Fruit fly (Drosophila melanogaster) whole organism, embryonic: ENCODE data around the gene RfC3.

Source experiments
- CG10147 ChIP-seq: fragments of 200-800 bp; sonication (Bioruptor generic); optimal IDR thresholded peaks from 2 replicates; lab custom pipeline; 2019; ENCODE audit warnings: missing biosample characterization, mild to moderate bottlenecking, missing genetic modification characterization, moderate library complexity
- CG10959 ChIP-seq: fragments of 200-800 bp; sonication (Bioruptor generic); IDR thresholded peaks from 2 replicates; pipeline ENCODE4 v1.3.6; 2022; ENCODE audit warnings: missing biosample characterization, missing genetic modification characterization
- CG10979 ChIP-seq: fragments of 200-800 bp; sonication (Bioruptor generic); optimal IDR thresholded peaks from 2 replicates; lab custom pipeline; 2018; ENCODE audit warnings: missing biosample characterization, mild to moderate bottlenecking, missing genetic modification characterization, moderate library complexity
- CG11398 ChIP-seq: fragments of 200-800 bp; sonication (Bioruptor generic); optimal IDR thresholded peaks from 2 replicates; lab custom pipeline; 2016; ENCODE audit warnings: missing biosample characterization, missing genetic modification characterization
- CG11696 ChIP-seq: fragments of 200-800 bp; sonication (Bioruptor generic); IDR thresholded peaks from 2 replicates; pipeline ENCODE4 v1.3.6; 2022; ENCODE audit warnings: missing biosample characterization, missing genetic modification characterization
- CG12744 ChIP-seq: fragments of 200-800 bp; sonication (Bioruptor generic); optimal IDR thresholded peaks from 2 replicates; lab custom pipeline; 2016; ENCODE audit warnings: missing biosample characterization, missing genetic modification characterization
- CG13424 ChIP-seq: fragments of 200-800 bp; sonication (Bioruptor generic); optimal IDR thresholded peaks from 2 replicates; lab custom pipeline; 2019; ENCODE audit warnings: missing biosample characterization, mild to moderate bottlenecking, missing genetic modification characterization, moderate library complexity
- CG13624 ChIP-seq: fragments of 200-800 bp; sonication (Bioruptor generic); optimal IDR thresholded peaks from 2 replicates; lab custom pipeline; 2016; ENCODE audit warnings: missing biosample characterization, missing genetic modification characterization
- CG13894 ChIP-seq: fragments of 200-800 bp; sonication (Bioruptor generic); optimal IDR thresholded peaks from 3 replicates; lab custom pipeline; 2018; ENCODE audit warnings: missing biosample characterization, mild to moderate bottlenecking, missing genetic modification characterization, moderate library complexity
- CG2120 ChIP-seq: fragments of 200-800 bp; sonication (Bioruptor generic); optimal IDR thresholded peaks from 3 replicates; lab custom pipeline; 2016; ENCODE audit warnings: missing biosample characterization, missing genetic modification characterization
- CG31388 ChIP-seq: fragments of 200-800 bp; sonication (Bioruptor generic); optimal IDR thresholded peaks from 2 replicates; lab custom pipeline; 2016; ENCODE audit warnings: missing biosample characterization, missing genetic modification characterization
- CG5245 ChIP-seq: fragments of 200-800 bp; sonication (Bioruptor generic); optimal IDR thresholded peaks from 3 replicates; lab custom pipeline; 2016; ENCODE audit warnings: missing biosample characterization, missing genetic modification characterization
- CG6791 ChIP-seq: fragments of 200-800 bp; sonication (Bioruptor generic); IDR thresholded peaks from 3 replicates; pipeline ENCODE4 v1.3.6; 2022; ENCODE audit warnings: missing biosample characterization, missing genetic modification characterization; ENCODE audit not compliant: partially characterized antibody
- CG7372 ChIP-seq: fragments of 200-800 bp; sonication (Bioruptor generic); IDR thresholded peaks from 2 replicates; pipeline ENCODE4 v1.3.6; 2022; ENCODE audit warnings: missing biosample characterization, missing genetic modification characterization
- CTCF ChIP-seq: fragments of 200-800 bp; sonication (Bioruptor generic); optimal IDR thresholded peaks from 2 replicates; lab custom pipeline; 2017; ENCODE audit warnings: missing biosample characterization, mild to moderate bottlenecking, missing genetic modification characterization, moderate library complexity
- Camta ChIP-seq: fragments of 200-800 bp; sonication (Bioruptor generic); optimal IDR thresholded peaks from 2 replicates; lab custom pipeline; 2016; ENCODE audit warnings: missing biosample characterization, missing genetic modification characterization
- Deaf1 ChIP-seq: fragments of 200-800 bp; optimal IDR thresholded peaks from 3 replicates; lab custom pipeline; 2019; ENCODE audit warnings: missing biosample characterization, mild to moderate bottlenecking, missing genetic modification characterization, moderate library complexity
- E2f2 ChIP-seq: fragments of 200-800 bp; sonication (Bioruptor generic); IDR thresholded peaks from 2 replicates; pipeline ENCODE4 v1.3.6; 2022; ENCODE audit warnings: missing biosample characterization, missing genetic modification characterization
- Fer1 ChIP-seq: fragments of 200-800 bp; sonication (Bioruptor generic); optimal IDR thresholded peaks from 2 replicates; lab custom pipeline; 2017; ENCODE audit warnings: missing biosample characterization, mild to moderate bottlenecking, missing genetic modification characterization
- Gug ChIP-seq: fragments of 200-800 bp; sonication (Bioruptor generic); IDR thresholded peaks from 4 replicates; pipeline ENCODE4 v1.3.6; 2022; ENCODE audit warnings: missing biosample characterization, missing genetic modification characterization
- H2.0 ChIP-seq: fragments of 200-800 bp; sonication (Bioruptor generic); IDR thresholded peaks from 2 replicates; pipeline ENCODE4 v1.3.6; 2022; ENCODE audit warnings: missing biosample characterization, missing genetic modification characterization
- MESR4 ChIP-seq: fragments of 200-800 bp; sonication (Bioruptor generic); optimal IDR thresholded peaks from 2 replicates; lab custom pipeline; 2018; ENCODE audit warnings: missing biosample characterization, mild to moderate bottlenecking, missing genetic modification characterization, moderate library complexity
- NC2β ChIP-seq: fragments of 200-800 bp; sonication (Bioruptor generic); optimal IDR thresholded peaks from 2 replicates; lab custom pipeline; 2016; ENCODE audit warnings: missing biosample characterization, missing genetic modification characterization
- Neu2 ChIP-seq: fragments of 200-800 bp; sonication (Bioruptor generic); optimal IDR thresholded peaks from 3 replicates; lab custom pipeline; 2016; ENCODE audit warnings: missing biosample characterization, missing genetic modification characterization, borderline replicate concordance
- Oaz ChIP-seq: fragments of 200-800 bp; sonication (Bioruptor generic); IDR thresholded peaks from 2 replicates; pipeline ENCODE4 v1.3.6; 2022; ENCODE audit warnings: missing biosample characterization, missing genetic modification characterization
- Pdp1 ChIP-seq, 2 experiments: fragments of 200-800 bp; sonication (Bioruptor generic); optimal IDR thresholded peaks; 3 replicates each; lab custom pipeline; 2016; ENCODE audit warnings: missing biosample characterization in 2 of 2, missing genetic modification characterization in 2 of 2, mild to moderate bottlenecking in 1 of 2, moderate library complexity in 1 of 2
- Six4 ChIP-seq: fragments of 200-800 bp; sonication (Bioruptor generic); optimal IDR thresholded peaks from 2 replicates; lab custom pipeline; 2016; ENCODE audit warnings: missing biosample characterization, missing genetic modification characterization
- YL-1 ChIP-seq: fragments of 200-800 bp; sonication (Bioruptor generic); optimal IDR thresholded peaks from 3 replicates; lab custom pipeline; 2017; ENCODE audit warnings: missing biosample characterization, mild to moderate bottlenecking, missing genetic modification characterization
- ara ChIP-seq: fragments of 200-800 bp; sonication (Bioruptor generic); IDR thresholded peaks from 2 replicates; pipeline ENCODE4 v1.3.6; 2022; ENCODE audit warnings: missing biosample characterization, missing genetic modification characterization
- bowl ChIP-seq: fragments of 200-800 bp; sonication (Bioruptor generic); IDR thresholded peaks from 2 replicates; pipeline ENCODE4 v1.3.6; 2022; ENCODE audit warnings: missing biosample characterization, missing genetic modification characterization
- cg ChIP-seq: fragments of 200-800 bp; sonication (Bioruptor generic); optimal IDR thresholded peaks from 3 replicates; lab custom pipeline; 2019; ENCODE audit warnings: missing biosample characterization, mild to moderate bottlenecking, missing genetic modification characterization, moderate library complexity
- danr ChIP-seq: fragments of 200-800 bp; sonication (Bioruptor generic); IDR thresholded peaks from 2 replicates; pipeline ENCODE4 v1.3.6; 2022; ENCODE audit warnings: missing biosample characterization, missing genetic modification characterization
- dimm ChIP-seq: fragments of 200-800 bp; sonication (Bioruptor generic); IDR thresholded peaks from 2 replicates; pipeline ENCODE4 v1.3.6; 2022; ENCODE audit warnings: missing biosample characterization, missing genetic modification characterization
- ems ChIP-seq: fragments of 200-800 bp; sonication (Bioruptor generic); optimal IDR thresholded peaks from 3 replicates; lab custom pipeline; 2016; ENCODE audit warnings: missing biosample characterization, missing genetic modification characterization
- esg ChIP-seq: fragments of 200-800 bp; sonication (Bioruptor generic); conservative IDR thresholded peaks from 2 replicates; pipeline ENCODE4 v1.3.6; 2022; ENCODE audit warnings: missing biosample characterization, missing genetic modification characterization
- eve ChIP-seq, 2 experiments: fragments of >200 bp; optimal IDR thresholded peaks; 2 replicates each; lab custom pipeline; 2017; ENCODE audit warnings: missing biosample characterization in 2 of 2, missing genetic modification characterization in 2 of 2
- gsb ChIP-seq: fragments of 200-800 bp; sonication (Bioruptor generic); IDR thresholded peaks from 2 replicates; pipeline ENCODE4 v1.3.6; 2022; ENCODE audit warnings: missing biosample characterization, missing genetic modification characterization
- klu ChIP-seq: fragments of 200-800 bp; sonication (Bioruptor generic); IDR thresholded peaks from 2 replicates; pipeline ENCODE4 v1.3.6; 2022; ENCODE audit warnings: missing biosample characterization, missing genetic modification characterization
- lbe ChIP-seq: fragments of 200-800 bp; sonication (Bioruptor generic); optimal IDR thresholded peaks from 2 replicates; lab custom pipeline; 2016; ENCODE audit warnings: missing biosample characterization, mild to moderate bottlenecking, missing genetic modification characterization
- org-1 ChIP-seq: fragments of 200-800 bp; sonication (Bioruptor generic); optimal IDR thresholded peaks from 2 replicates; lab custom pipeline; 2017; ENCODE audit warnings: missing biosample characterization, missing genetic modification characterization
- scrt ChIP-seq: fragments of 200-800 bp; sonication (Bioruptor generic); optimal IDR thresholded peaks from 2 replicates; lab custom pipeline; 2018; ENCODE audit warnings: missing biosample characterization, mild to moderate bottlenecking, missing genetic modification characterization, moderate library complexity
- stc ChIP-seq: fragments of 200-800 bp; sonication (Bioruptor generic); IDR thresholded peaks from 2 replicates; pipeline ENCODE4 v1.3.6; 2022; ENCODE audit warnings: missing biosample characterization, missing genetic modification characterization
- stwl ChIP-seq: fragments of 200-800 bp; sonication (Bioruptor generic); optimal IDR thresholded peaks from 3 replicates; lab custom pipeline; 2018; ENCODE audit warnings: missing biosample characterization, mild to moderate bottlenecking, missing genetic modification characterization, moderate library complexity
- trh ChIP-seq: fragments of 200-800 bp; sonication (Bioruptor generic); optimal IDR thresholded peaks from 2 replicates; lab custom pipeline; 2016; ENCODE audit warnings: missing biosample characterization, missing genetic modification characterization
- vnd ChIP-seq: fragments of 200-800 bp; sonication (Bioruptor generic); IDR thresholded peaks from 3 replicates; pipeline ENCODE4 v1.3.6; 2022; ENCODE audit warnings: missing biosample characterization, missing genetic modification characterization; ENCODE audit not compliant: partially characterized antibody

RfC3 gene

DNA sequence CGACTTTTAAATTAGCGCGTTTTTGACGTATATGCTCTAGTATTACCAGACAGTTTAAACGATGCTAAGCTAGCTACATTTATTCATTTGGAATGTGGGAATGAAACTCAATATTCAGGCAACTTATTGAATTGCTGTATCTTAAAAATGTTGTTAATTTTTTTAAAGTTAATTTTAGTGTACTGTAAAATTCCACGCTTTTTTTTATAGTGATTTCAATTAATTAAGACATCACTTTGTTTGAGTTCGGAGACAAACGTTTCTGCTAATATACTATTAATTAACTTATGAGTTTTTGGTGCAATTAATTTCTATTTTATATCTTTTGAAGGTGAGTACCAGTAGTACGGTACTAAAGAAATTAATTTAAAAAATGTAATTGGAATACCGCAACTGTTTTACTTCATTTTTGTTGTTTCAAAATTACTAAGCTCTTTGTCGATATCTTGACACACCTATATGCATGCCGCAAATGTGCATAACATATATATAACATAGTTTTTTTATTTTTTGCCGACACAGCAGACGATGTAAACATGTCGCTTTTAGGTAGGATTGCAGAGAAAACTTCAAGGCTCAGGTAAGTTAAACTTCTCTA, 32.7 kb upstream of the RfC3 start, which contains the start of the genes Cdk1 and mRpS7 (continued):
- TF ChIP-seq dimm (GFP tag; lab: Robert Waterston, UW) (no peak), CG11696 (GFP tag; lab: Robert Waterston, UW) (0 out of 2 replicates have a peak, but pooled peaks have one; percentile 51), gsb (GFP tag; lab: Robert Waterston, UW) (0 out of 2 replicates have a peak, but pooled peaks have one; percentile 32), org-1 (GFP tag; lab: Kevin White, UChicago) (no peak), stwl (tag; lab: Kevin White, UChicago) (no peak), CG5245 (GFP tag; lab: Kevin White, UChicago) (peak; percentile 30)

DNA sequence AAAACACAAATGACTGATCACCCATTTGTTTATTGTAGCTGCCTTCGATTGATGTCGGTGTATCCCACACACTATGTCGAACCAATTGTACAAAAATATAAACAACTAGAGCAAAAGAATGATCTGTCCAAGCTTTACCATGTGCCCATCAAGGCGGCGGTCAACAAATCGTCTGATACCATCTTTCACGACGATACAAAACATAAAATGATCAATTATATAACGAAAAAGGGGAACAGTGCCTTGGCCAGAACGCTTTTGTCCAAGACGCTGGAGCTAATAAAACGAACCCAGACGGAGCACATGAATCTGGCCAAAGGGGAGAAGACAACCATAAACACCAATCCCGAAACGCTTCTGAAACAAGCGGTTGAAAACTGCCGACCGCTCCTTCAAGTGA, 32.2 kb upstream of the RfC3 start:
- TF ChIP-seq CG11398 = no peak
- TF ChIP-seq Deaf1 (tag; lab: Kevin White, UChicago) = no peak
- TF ChIP-seq Neu2 = no peak
- TF ChIP-seq MESR4 (GFP tag; lab: Kevin White, UChicago) = peak; percentile 49
- peak in 1 of 2 experiments; percentile 93 for TF ChIP-seq Pdp1 (GFP tag; optimal IDR thresholded peaks at IDR 0.05; lab: Kevin White, UChicago)
- TF ChIP-seq CG13894 (tag; lab: Kevin White, UChicago) = no peak

DNA sequence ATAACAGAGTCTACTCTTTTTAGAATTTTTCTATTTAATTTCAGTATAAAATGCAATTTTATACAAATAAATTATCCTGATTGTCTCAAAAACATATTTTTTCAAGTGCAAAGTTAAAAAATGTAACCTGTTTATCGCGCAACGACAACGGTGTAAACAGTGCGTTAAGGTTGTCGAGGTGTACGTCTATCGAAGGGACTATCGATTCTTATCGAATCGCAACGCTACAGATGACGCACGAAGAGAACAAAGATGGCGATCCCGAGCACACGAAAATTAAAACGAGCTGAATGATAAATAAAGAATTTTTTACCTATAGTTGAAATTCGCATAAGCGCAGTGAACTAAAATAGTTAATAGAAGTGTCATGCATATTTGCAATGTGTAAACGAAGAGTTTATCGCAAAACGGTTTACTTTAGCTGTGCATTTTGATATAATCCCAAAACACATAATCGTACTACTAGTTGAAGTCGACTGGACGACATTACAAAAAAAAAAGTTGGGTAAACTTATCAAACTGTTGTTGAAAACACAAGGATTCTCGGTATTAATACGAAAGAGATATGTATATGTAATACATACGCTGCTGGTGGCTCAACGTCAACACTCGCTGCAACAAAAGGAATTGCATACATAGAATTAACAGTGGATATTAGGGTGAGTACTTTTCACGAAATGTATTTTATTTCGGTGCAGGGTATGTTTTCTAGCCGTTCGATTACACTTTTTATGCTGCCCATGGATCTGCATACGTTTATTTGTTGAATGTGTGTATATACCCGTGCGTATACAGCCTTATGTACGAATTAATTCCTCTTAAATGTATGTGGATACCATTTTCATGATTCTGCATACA, 30.9 kb upstream of the RfC3 start, which contains the start of gene da:
Gene da, plus strand, starts transcription at position 237 of the 858 bp plus-strand sequence.
- TF ChIP-seq scrt (GFP tag; lab: Kevin White, UChicago) (peak; percentile 10), CG13624 (GFP tag; lab: Kevin White, UChicago) (peak; percentile 63), dimm (GFP tag; lab: Robert Waterston, UW) (no peak), danr (GFP tag; lab: Robert Waterston, UW) (no peak), YL-1 (GFP tag; lab: Kevin White, UChicago) (peak; percentile 89), CG10979 (peak; percentile 35), esg (GFP tag; lab: Robert Waterston, UW) (peak; percentile 36; the same call in 1 of the 2 replicates), ara (no peak), Gug (GFP tag; lab: Robert Waterston, UW) (peak; percentile 62; the same call in 3 of the 4 replicates), Camta (GFP tag; lab: Kevin White, UChicago) (peak; percentile 74), Six4 (GFP tag; lab: Kevin White, UChicago) (peak; percentile 15), CG10147 (GFP tag; lab: Kevin White, UChicago) (no peak), NC2β (GFP tag; lab: Kevin White, UChicago) (peak; percentile 63), stc (GFP tag; lab: Robert Waterston, UW) (peak; percentile 70), vnd (GFP tag; lab: Robert Waterston, UW) (no peak; the same call in 2 of the 3 replicates), CG12744 (GFP tag; lab: Kevin White, UChicago) (peak; percentile 3), cg (GFP tag; lab: Kevin White, UChicago) (no peak), CG13424 (peak; percentile 64), bowl (GFP tag; lab: Robert Waterston, UW) (no peak), ems (GFP tag; lab: Kevin White, UChicago) (peak; percentile 46), CG6791 (GFP tag; lab: Robert Waterston, UW) (peak; percentile 60; the same call in 1 of the 3 replicates), Oaz (GFP tag; lab: Robert Waterston, UW) (no peak), CG2120 (GFP tag; lab: Kevin White, UChicago) (peak; percentile 79), lbe (GFP tag; lab: Kevin White, UChicago) (no peak), trh (GFP tag; lab: Kevin White, UChicago) (no peak), CG11398 (no peak), CG31388 (GFP tag; lab: Kevin White, UChicago) (peak; percentile 7), H2.0 (GFP tag; lab: Robert Waterston, UW) (peak; percentile 60), E2f2 (GFP tag; lab: Robert Waterston, UW) (peak; percentile 47; the same call in 1 of the 2 replicates), CG7372 (0 out of 2 replicates have a peak, but pooled peaks have one; percentile 29), CG10959 (no peak), eve (GFP tag; optimal IDR thresholded peaks at IDR 0.05; lab: Kevin White, UChicago) (peak in 1 of 2 experiments; percentile 76), klu (GFP tag; lab: Robert Waterston, UW) (no peak), Fer1 (GFP tag; lab: Kevin White, UChicago) (peak; percentile 26), CTCF (GFP tag; lab: Kevin White, UChicago) (no peak)
